Worm (Caenorhabditis elegans) whole organism, young adult: Measurements from ENCODE around the gene sart-3.

ENCODE experiments used
- B0019.2 ChIP-seq: fragments of 200-800 bp; sonication (Bioruptor generic); conservative IDR thresholded peaks from 2 replicates; pipeline ENCODE4 v1.3.6; 2022; ENCODE audit warnings: missing genetic modification reagents, missing genetic modification characterization, missing compliant biosample characterization
- B0035.1 ChIP-seq: sonication (generic microtip); optimal IDR thresholded peaks from 2 replicates; lab custom pipeline; 2016; ENCODE audit warnings: missing genetic modification characterization, mild to moderate bottlenecking, missing compliant biosample characterization, missing genotype, missing genetic modification reagents
- B0336.3 ChIP-seq: fragments of 200-800 bp; sonication (Bioruptor generic); IDR thresholded peaks from 2 replicates; pipeline ENCODE4 v1.3.6; 2022; ENCODE audit warnings: missing genetic modification characterization, missing compliant biosample characterization
- C17E4.6 ChIP-seq: fragments of 200-800 bp; sonication (Bioruptor generic); IDR thresholded peaks from 2 replicates; pipeline ENCODE4 v1.3.6; 2022; ENCODE audit warnings: missing genetic modification reagents, missing genetic modification characterization, missing compliant biosample characterization
- D2030.7 ChIP-seq: fragments of 200-800 bp; sonication (Bioruptor generic); IDR thresholded peaks from 2 replicates; pipeline ENCODE4 v1.3.6; 2022; ENCODE audit warnings: missing genetic modification reagents, missing genetic modification characterization, missing compliant biosample characterization
- F23B12.7 ChIP-seq: sonication (generic microtip); optimal IDR thresholded peaks from 2 replicates; lab custom pipeline; 2017; ENCODE audit warnings: missing genetic modification characterization, mild to moderate bottlenecking, missing compliant biosample characterization, antibody characterized with exemption, moderate library complexity; ENCODE audit not compliant: insufficient read depth
- F33H1.4 ChIP-seq: fragments of 200-800 bp; sonication (Bioruptor generic); IDR thresholded peaks from 2 replicates; pipeline ENCODE4 v1.3.6; 2022; ENCODE audit warnings: missing genetic modification reagents, missing genetic modification characterization, missing compliant biosample characterization
- F49E8.2 ChIP-seq: sonication (generic microtip); optimal IDR thresholded peaks from 3 replicates; lab custom pipeline; 2017; ENCODE audit warnings: missing genetic modification characterization, mild to moderate bottlenecking, missing compliant biosample characterization, antibody characterized with exemption, moderate library complexity; ENCODE audit not compliant: insufficient read depth
- F52B5.7 ChIP-seq: sonication (generic microtip); optimal IDR thresholded peaks from 2 replicates; lab custom pipeline; 2016; ENCODE audit warnings: mild to moderate bottlenecking, missing genetic modification characterization, missing compliant biosample characterization
- F57A8.1 ChIP-seq: fragments of 200-800 bp; sonication (Bioruptor generic); optimal IDR thresholded peaks from 2 replicates; lab custom pipeline; 2018; ENCODE audit warnings: mild to moderate bottlenecking, missing genetic modification characterization, moderate library complexity, missing compliant biosample characterization
- K11D2.4 ChIP-seq: fragments of 200-800 bp; sonication (Bioruptor generic); IDR thresholded peaks from 2 replicates; pipeline ENCODE4 v1.3.6; 2022; ENCODE audit warnings: missing genetic modification reagents, missing genetic modification characterization, missing compliant biosample characterization
- K12H6.12 ChIP-seq: fragments of 200-800 bp; sonication (Bioruptor generic); optimal IDR thresholded peaks from 2 replicates; lab custom pipeline; 2018; ENCODE audit warnings: mild to moderate bottlenecking, missing genetic modification characterization, missing compliant biosample characterization
- Y53F4B.3 ChIP-seq: fragments of 200-800 bp; sonication (Bioruptor generic); IDR thresholded peaks from 2 replicates; pipeline ENCODE4 v1.3.6; 2022; ENCODE audit warnings: missing genetic modification reagents, missing genetic modification characterization, missing compliant biosample characterization
- Y79H2A.3 ChIP-seq: fragments of 200-800 bp; sonication (Bioruptor generic); conservative IDR thresholded peaks from 2 replicates; pipeline ENCODE4 v1.3.6; 2022; ENCODE audit warnings: missing genetic modification reagents, missing genetic modification characterization, missing compliant biosample characterization
- aptf-3 ChIP-seq: fragments of 200-800 bp; sonication (Bioruptor generic); IDR thresholded peaks from 2 replicates; pipeline ENCODE4 v1.3.6; 2022; ENCODE audit warnings: missing genetic modification characterization, missing compliant biosample characterization
- attf-5 ChIP-seq: fragments of 200-800 bp; sonication (Bioruptor generic); optimal IDR thresholded peaks from 2 replicates; lab custom pipeline; 2018; ENCODE audit warnings: mild to moderate bottlenecking, missing genetic modification characterization, missing compliant biosample characterization
- bed-1 ChIP-seq: fragments of 200-800 bp; sonication (Bioruptor generic); IDR thresholded peaks from 2 replicates; pipeline ENCODE4 v1.3.6; 2022; ENCODE audit warnings: missing genetic modification reagents, missing genetic modification characterization, missing compliant biosample characterization
- cebp-1 ChIP-seq, 2 experiments: fragments of 200-800 bp in 1 of 2; sonication (Bioruptor generic) in 1 of 2; sonication (generic microtip) in 1 of 2; IDR thresholded peaks in 1 of 2; optimal IDR thresholded peaks in 1 of 2; 2 replicates each; pipeline versions ENCODE4 v1.3.6 to Lab custom; 2017 to 2022; ENCODE audit warnings: missing compliant biosample characterization in 2 of 2, missing genetic modification characterization in 2 of 2, mild to moderate bottlenecking in 1 of 2, missing genetic modification reagents in 1 of 2, moderate library complexity in 1 of 2
- ceh-100 ChIP-seq: fragments of 200-800 bp; sonication (Bioruptor generic); IDR thresholded peaks from 2 replicates; pipeline ENCODE4 v1.3.6; 2022; ENCODE audit warnings: missing genetic modification reagents, missing genetic modification characterization, missing compliant biosample characterization
- ceh-58 ChIP-seq: fragments of 200-800 bp; sonication (Bioruptor generic); IDR thresholded peaks from 2 replicates; pipeline ENCODE4 v1.3.6; 2022; ENCODE audit warnings: missing genetic modification characterization, missing compliant biosample characterization
- ceh-79 ChIP-seq: sonication (generic microtip); optimal IDR thresholded peaks from 2 replicates; lab custom pipeline; 2017; ENCODE audit warnings: mild to moderate bottlenecking, missing genetic modification characterization, missing compliant biosample characterization
- die-1 ChIP-seq: sonication (generic microtip); optimal IDR thresholded peaks from 2 replicates; lab custom pipeline; 2016; ENCODE audit warnings: missing genotype, mild to moderate bottlenecking, missing genetic modification characterization, missing compliant biosample characterization
- dox-1 ChIP-seq: fragments of 200-800 bp; sonication (Bioruptor generic); IDR thresholded peaks from 2 replicates; pipeline ENCODE4 v1.3.6; 2022; ENCODE audit warnings: missing genetic modification reagents, missing genetic modification characterization, missing compliant biosample characterization
- efl-1 ChIP-seq: fragments of 150-350 bp; optimal IDR thresholded peaks from 2 replicates; lab custom pipeline; 2014; ENCODE audit warnings: missing biosample characterization, missing genetic modification reagents, missing genetic modification characterization
- egrh-3 ChIP-seq: fragments of 200-800 bp; sonication (Bioruptor generic); IDR thresholded peaks from 2 replicates; pipeline ENCODE4 v1.3.6; 2022; ENCODE audit warnings: missing genetic modification reagents, missing genetic modification characterization, missing compliant biosample characterization
- him-1 ChIP-seq: sonication (generic microtip); optimal IDR thresholded peaks from 2 replicates; lab custom pipeline; 2016; ENCODE audit warnings: missing genotype, missing genetic modification reagents, missing genetic modification characterization, missing compliant biosample characterization
- hsf-1 ChIP-seq: fragments of 200-800 bp; sonication (Bioruptor generic); IDR thresholded peaks from 2 replicates; pipeline ENCODE4 v1.3.6; 2022; ENCODE audit warnings: missing genetic modification reagents, missing genetic modification characterization, missing compliant biosample characterization
- let-526 ChIP-seq: fragments of 200-800 bp; sonication (Bioruptor generic); IDR thresholded peaks from 2 replicates; pipeline ENCODE4 v1.3.6; 2022; ENCODE audit warnings: missing genetic modification reagents, missing genetic modification characterization, missing compliant biosample characterization
- lin-40 ChIP-seq: sonication (generic microtip); optimal IDR thresholded peaks from 2 replicates; lab custom pipeline; 2016; ENCODE audit warnings: missing genetic modification characterization, mild to moderate bottlenecking, missing compliant biosample characterization, missing genotype, missing genetic modification reagents
- lir-1 ChIP-seq: fragments of 200-800 bp; sonication (Bioruptor generic); conservative IDR thresholded peaks from 2 replicates; pipeline ENCODE4 v1.3.6; 2022; ENCODE audit warnings: missing genetic modification reagents, missing genetic modification characterization, missing compliant biosample characterization
- nhr-27 ChIP-seq: fragments of 200-800 bp; sonication (Bioruptor generic); optimal IDR thresholded peaks from 2 replicates; lab custom pipeline; 2018; ENCODE audit warnings: mild to moderate bottlenecking, missing genetic modification characterization, moderate library complexity, missing compliant biosample characterization
- pbrm-1 ChIP-seq: fragments of 200-800 bp; sonication (Bioruptor generic); IDR thresholded peaks from 2 replicates; pipeline ENCODE4 v1.3.6; 2022; ENCODE audit warnings: missing genetic modification reagents, missing genetic modification characterization, missing compliant biosample characterization
- repo-1 ChIP-seq: sonication (generic microtip); optimal IDR thresholded peaks from 2 replicates; lab custom pipeline; 2017; ENCODE audit warnings: mild to moderate bottlenecking, missing genetic modification characterization, missing compliant biosample characterization
- sdz-38 ChIP-seq: sonication (generic microtip); optimal IDR thresholded peaks from 2 replicates; lab custom pipeline; 2016; ENCODE audit warnings: missing genotype, missing genetic modification characterization, missing compliant biosample characterization
- sea-2 ChIP-seq: fragments of 200-800 bp; sonication (Bioruptor generic); IDR thresholded peaks from 2 replicates; pipeline ENCODE4 v1.3.6; 2022; ENCODE audit warnings: missing genetic modification characterization, missing compliant biosample characterization
- snpc-1.1 ChIP-seq: sonication (generic microtip); optimal IDR thresholded peaks from 2 replicates; lab custom pipeline; 2017; ENCODE audit warnings: missing genetic modification characterization, mild to moderate bottlenecking, missing compliant biosample characterization, antibody characterized with exemption, moderate library complexity, missing genotype, missing genetic modification reagents; ENCODE audit not compliant: insufficient read depth
- tbp1 ChIP-seq: fragments of 200-800 bp; sonication (Bioruptor generic); optimal IDR thresholded peaks from 2 replicates; lab custom pipeline; 2018; ENCODE audit warnings: mild to moderate bottlenecking, missing genetic modification characterization, missing compliant biosample characterization
- xnd-1 ChIP-seq: sonication (generic microtip); optimal IDR thresholded peaks from 2 replicates; lab custom pipeline; 2016; ENCODE audit warnings: missing genotype, missing genetic modification reagents, missing genetic modification characterization, missing compliant biosample characterization
- ztf-22 ChIP-seq: fragments of 200-800 bp; sonication (Bioruptor generic); optimal IDR thresholded peaks from 2 replicates; lab custom pipeline; 2018; ENCODE audit warnings: mild to moderate bottlenecking, missing genetic modification characterization, moderate library complexity, missing compliant biosample characterization
- ztf-3 ChIP-seq: fragments of 200-800 bp; sonication (Bioruptor generic); optimal IDR thresholded peaks from 2 replicates; lab custom pipeline; 2018; ENCODE audit warnings: mild to moderate bottlenecking, missing genetic modification characterization, missing compliant biosample characterization

sart-3 gene

ce11 chrIV:11353946-11354458, 21.2 kb upstream of the sart-3 start, which contains the start of gene T01G1.2:
TSS of gene T01G1.2 (plus strand) at chrIV:11354408.
- TF ChIP-seq him-1 (no peak), xnd-1 (tag; lab: Kevin White, UChicago) (no peak), lir-1 (GFP tag; lab: Robert Waterston, UW) (no peak)
- TF ChIP-seq, all 124 proteins: peak for 0

ce11 chrIV:11352768-11353167, 20.0 kb upstream of the sart-3 start:
- no peak for TF ChIP-seq let-526 (GFP tag; lab: Robert Waterston, UW)
- TF ChIP-seq K12H6.12 = no peak

DNA sequence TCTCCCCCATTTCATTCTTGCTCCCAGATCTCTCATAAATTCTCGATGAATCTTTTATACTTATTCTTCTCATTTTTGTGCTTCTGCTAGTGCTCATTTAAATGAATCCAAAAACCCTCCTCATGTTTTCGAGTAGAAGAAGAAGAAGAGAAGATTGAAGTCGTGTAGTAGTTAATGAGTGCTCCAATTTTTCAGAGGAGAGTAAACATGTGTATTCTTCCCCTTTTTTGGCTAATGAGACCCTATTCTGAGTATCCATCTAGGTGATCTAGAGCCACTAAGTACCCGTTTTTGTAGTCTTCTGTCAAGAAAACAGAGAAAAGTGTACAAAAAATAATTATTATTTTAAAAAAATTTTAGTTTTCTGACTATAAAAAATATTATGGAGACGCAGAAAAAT, 18.8 kb upstream of the sart-3 start:
- TF ChIP-seq F49E8.2 (tag; lab: Kevin White, UChicago) = no peak
- no peak for TF ChIP-seq F33H1.4 (GFP tag; lab: Robert Waterston, UW)
- TF ChIP-seq egrh-3 = no peak
- TF ChIP-seq ceh-58 (GFP tag; lab: Robert Waterston, UW) = no peak
- no peak for TF ChIP-seq cebp-1 (GFP tag; IDR thresholded peaks at IDR 0.05; lab: Robert Waterston, UW)
- TF ChIP-seq cebp-1 (tag; optimal IDR thresholded peaks at IDR 0.05; lab: Kevin White, UChicago) = no peak
- no peak for TF ChIP-seq aptf-3

ce11 chrIV:11350809-11351208, 18.0 kb upstream of the sart-3 start:
- TF ChIP-seq B0035.1 (tag; lab: Kevin White, UChicago) (no peak), F57A8.1 (GFP tag; lab: Kevin White, UChicago) (no peak), bed-1 (GFP tag; lab: Robert Waterston, UW) (no peak), pbrm-1 (GFP tag; lab: Robert Waterston, UW) (no peak)

DNA sequence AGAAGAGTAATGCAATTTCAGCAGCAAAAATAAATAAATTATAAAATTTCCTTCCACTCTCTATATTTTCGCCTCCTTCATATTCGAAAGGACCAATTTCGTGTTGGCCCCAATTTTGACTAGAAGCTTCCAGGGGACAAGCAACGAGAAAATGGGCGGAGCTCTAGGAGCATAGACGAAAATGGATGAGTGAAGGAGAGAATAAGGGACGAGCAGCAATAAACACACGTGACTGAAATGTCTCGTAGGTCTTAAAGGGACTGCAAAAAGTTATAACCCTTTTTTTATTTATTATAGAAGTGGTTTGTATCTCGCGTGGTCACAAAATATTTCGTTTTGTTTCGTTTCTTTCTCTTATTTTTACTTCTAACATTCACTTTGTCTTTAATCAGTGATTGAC, 17.0 kb upstream of the sart-3 start:
- TF ChIP-seq tbp1 (GFP tag; lab: Kevin White, UChicago) = no peak
- no peak for TF ChIP-seq hsf-1 (GFP tag; lab: Robert Waterston, UW)
- TF ChIP-seq attf-5 (GFP tag; lab: Kevin White, UChicago) = no peak
- TF ChIP-seq nhr-27 (tag; lab: Kevin White, UChicago) = no peak
- no peak for TF ChIP-seq dox-1
- no peak for TF ChIP-seq Y79H2A.3 (GFP tag; lab: Robert Waterston, UW)
- TF ChIP-seq F52B5.7 (tag; lab: Kevin White, UChicago) = no peak
- no peak for TF ChIP-seq sea-2 (GFP tag; lab: Robert Waterston, UW)
- no peak for TF ChIP-seq die-1 (tag; lab: Kevin White, UChicago)
- TF ChIP-seq ceh-100 = no peak
- no peak for TF ChIP-seq ztf-22 (GFP tag; lab: Kevin White, UChicago)
- TF ChIP-seq snpc-1.1 (tag; lab: Kevin White, UChicago) = no peak
- no peak for TF ChIP-seq D2030.7 (GFP tag; lab: Robert Waterston, UW)

DNA sequence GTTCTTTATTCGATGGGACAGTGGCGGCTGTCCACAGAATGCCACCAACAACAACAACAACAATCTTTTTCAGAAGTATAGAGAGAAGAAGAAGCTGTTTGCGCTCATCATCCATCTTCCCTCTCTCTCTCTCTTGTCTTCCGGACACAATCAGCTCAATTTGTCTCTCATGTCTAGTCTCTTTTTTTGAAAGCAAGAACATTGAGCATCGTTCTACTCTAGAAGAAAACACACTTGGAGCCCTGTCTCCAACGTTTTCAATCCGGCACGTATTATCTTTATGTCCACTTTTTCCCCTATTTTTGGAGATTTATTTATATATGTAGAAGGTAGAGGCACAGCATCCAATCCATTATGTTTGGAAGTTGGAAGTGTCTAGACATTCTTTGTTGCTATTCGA, 16.1 kb upstream of the sart-3 start:
- no peak for TF ChIP-seq K11D2.4
- no peak for TF ChIP-seq ztf-3 (GFP tag; lab: Kevin White, UChicago)
- no peak for TF ChIP-seq B0336.3 (GFP tag; lab: Robert Waterston, UW)
- TF ChIP-seq B0019.2 = no peak
- TF ChIP-seq lin-40 (tag; lab: Kevin White, UChicago) = no peak
- TF ChIP-seq efl-1 (GFP tag; lab: Kevin White, UChicago) = no peak
- TF ChIP-seq ceh-79 (tag; lab: Kevin White, UChicago) = no peak
- no peak for TF ChIP-seq pbrm-1 (GFP tag; lab: Robert Waterston, UW)
- TF ChIP-seq Y79H2A.3 (GFP tag; lab: Robert Waterston, UW) = no peak
- TF ChIP-seq attf-5 (GFP tag; lab: Kevin White, UChicago) = no peak
- TF ChIP-seq Y53F4B.3 (GFP tag; lab: Robert Waterston, UW) = no peak
- TF ChIP-seq repo-1 = no peak
- TF ChIP-seq C17E4.6 (GFP tag; lab: Robert Waterston, UW) = no peak
- TF ChIP-seq sdz-38 (tag; lab: Kevin White, UChicago) = no peak
- TF ChIP-seq F23B12.7 (tag; lab: Kevin White, UChicago) = no peak
- TF ChIP-seq die-1 (tag; lab: Kevin White, UChicago) = no peak
